Fruit fly (Drosophila melanogaster) whole organism: ENCODE results near the gene CG6707.

ENCODE experiments used
- CG8478 ChIP-seq: fragments of >200 bp; optimal IDR thresholded peaks from 2 replicates; lab custom pipeline; 2018; ENCODE audit warnings: inconsistent platforms
- Dll ChIP-seq: fragments of >200 bp; optimal IDR thresholded peaks from 2 replicates; lab custom pipeline; 2017
- EcR ChIP-seq, 2 experiments: fragments of >200 bp; optimal IDR thresholded peaks; 2 replicates each; lab custom pipeline; 2017; ENCODE audit warnings: missing biosample characterization in 2 of 2, missing genetic modification characterization in 2 of 2, missing genetic modification reagents in 2 of 2
- pan ChIP-seq: fragments of >200 bp; optimal IDR thresholded peaks from 2 replicates; lab custom pipeline; 2017
- psq ChIP-seq: fragments of >200 bp; optimal IDR thresholded peaks from 2 replicates; lab custom pipeline; 2017
- usp ChIP-seq: fragments of >200 bp; optimal IDR thresholded peaks from 2 replicates; lab custom pipeline; 2017; ENCODE audit warnings: missing biosample characterization, missing genetic modification characterization, mixed read lengths

The CG6707 gene

dm6 chr3L:9898355-9898754 is at the start of gene CG6707, which contains the start of gene CG46387:
CG6707 (minus strand) TSS chr3L:9898575.
CG46387 (plus strand) TSS chr3L:9898626.
- TF ChIP-seq usp (GFP tag; lab: Kevin White, UChicago) (no peak), CG8478 (lab: Kevin White, UChicago) (no peak), pan (lab: Kevin White, UChicago) (no peak), Dll (lab: Kevin White, UChicago) (no peak), psq (lab: Kevin White, UChicago) (no peak), EcR (GFP tag; optimal IDR thresholded peaks at IDR 0.05; lab: Kevin White, UChicago) (no peak)

dm6 chr3L:9927169-9927568 is 28.8 kb upstream of the CG6707 start:
- no peak for TF ChIP-seq CG8478 (lab: Kevin White, UChicago)

- TF ChIP-seq pan (lab: Kevin White, UChicago): no peak
- TF ChIP-seq EcR (GFP tag; optimal IDR thresholded peaks at IDR 0.05; lab: Kevin White, UChicago): no peak
- no peak for TF ChIP-seq usp (GFP tag; lab: Kevin White, UChicago)
- no peak for TF ChIP-seq CG8478 (lab: Kevin White, UChicago)
- TF ChIP-seq psq (lab: Kevin White, UChicago): no peak
- TF ChIP-seq Dll (lab: Kevin White, UChicago): no peak
Observed at dm6 chr3L:9907719-9908170, 9.4 kb upstream of the CG6707 start, which contains the start of gene bma. bma (plus strand) TSS chr3L:9908120.

- TF ChIP-seq Dll (lab: Kevin White, UChicago) (no peak), EcR (GFP tag; optimal IDR thresholded peaks at IDR 0.05; lab: Kevin White, UChicago) (no peak), pan (lab: Kevin White, UChicago) (no peak), CG8478 (lab: Kevin White, UChicago) (no peak), usp (GFP tag; lab: Kevin White, UChicago) (no peak), psq (lab: Kevin White, UChicago) (no peak)
Observed at dm6 chr3L:9904988-9905387, 6.6 kb upstream of the CG6707 start.

dm6 chr3L:9899046-9899659 is 778 bp upstream of the CG6707 start, which contains the start of gene nudE:
nudE (plus strand) TSS chr3L:9899241.
- TF ChIP-seq Dll (lab: Kevin White, UChicago) (no peak), psq (lab: Kevin White, UChicago) (no peak), pan (lab: Kevin White, UChicago) (no peak), usp (GFP tag; lab: Kevin White, UChicago) (no peak), CG8478 (lab: Kevin White, UChicago) (no peak), EcR (GFP tag; optimal IDR thresholded peaks at IDR 0.05; lab: Kevin White, UChicago) (no peak)

dm6 chr3L:9897164-9897783 is 1.1 kb downstream of the CG6707 start:
- TF ChIP-seq Dll (lab: Kevin White, UChicago) (no peak), usp (GFP tag; lab: Kevin White, UChicago) (no peak), psq (lab: Kevin White, UChicago) (no peak), CG8478 (lab: Kevin White, UChicago) (no peak), pan (lab: Kevin White, UChicago) (no peak), EcR (GFP tag; optimal IDR thresholded peaks at IDR 0.05; lab: Kevin White, UChicago) (no peak)

- no peak for TF ChIP-seq usp (GFP tag; lab: Kevin White, UChicago)
- no peak for TF ChIP-seq EcR (GFP tag; optimal IDR thresholded peaks at IDR 0.05; lab: Kevin White, UChicago)
- TF ChIP-seq CG8478 (lab: Kevin White, UChicago): no peak
- TF ChIP-seq psq (lab: Kevin White, UChicago): no peak
- no peak for TF ChIP-seq Dll (lab: Kevin White, UChicago)
- no peak for TF ChIP-seq pan (lab: Kevin White, UChicago)
Observed at dm6 chr3L:9894643-9895042, 3.7 kb downstream of the CG6707 start, which contains the start of the genes CG6709 and Hez. CG6709 (minus strand) TSS chr3L:9894743. Hez (minus strand) TSS chr3L:9894743.

- no peak for TF ChIP-seq Dll (lab: Kevin White, UChicago)
- TF ChIP-seq CG8478 (lab: Kevin White, UChicago): no peak
- no peak for TF ChIP-seq pan (lab: Kevin White, UChicago)
- TF ChIP-seq usp (GFP tag; lab: Kevin White, UChicago): no peak
- no peak for TF ChIP-seq EcR (GFP tag; optimal IDR thresholded peaks at IDR 0.05; lab: Kevin White, UChicago)
- no peak for TF ChIP-seq psq (lab: Kevin White, UChicago)
Observed at dm6 chr3L:9893983-9894382, 4.4 kb downstream of the CG6707 start.

dm6 chr3L:9888630-9889130 is 9.7 kb downstream of the CG6707 start, which contains the start of the genes Taf2 and CalpB:
Taf2 (minus strand) TSS chr3L:9888683.
CalpB (plus strand) TSS chr3L:9888762.
- TF ChIP-seq Dll (lab: Kevin White, UChicago) (no peak), EcR (GFP tag; optimal IDR thresholded peaks at IDR 0.05; lab: Kevin White, UChicago) (no peak), pan (lab: Kevin White, UChicago) (no peak), usp (GFP tag; lab: Kevin White, UChicago) (no peak), CG8478 (lab: Kevin White, UChicago) (no peak), psq (lab: Kevin White, UChicago) (no peak)

dm6 chr3L:9878685-9879084 is 19.7 kb downstream of the CG6707 start, which contains the start of gene CG34382:
CG34382 (plus strand) TSS chr3L:9878985.
- TF ChIP-seq psq (lab: Kevin White, UChicago) (no peak), CG8478 (lab: Kevin White, UChicago) (no peak), pan (lab: Kevin White, UChicago) (no peak), Dll (lab: Kevin White, UChicago) (no peak), EcR (GFP tag; optimal IDR thresholded peaks at IDR 0.05; lab: Kevin White, UChicago) (no peak), usp (GFP tag; lab: Kevin White, UChicago) (no peak)

dm6 chr3L:9872035-9872434 is 26.3 kb downstream of the CG6707 start:
- TF ChIP-seq pan (lab: Kevin White, UChicago) (no peak), Dll (lab: Kevin White, UChicago) (no peak), CG8478 (lab: Kevin White, UChicago) (no peak), EcR (GFP tag; optimal IDR thresholded peaks at IDR 0.05; lab: Kevin White, UChicago) (no peak), psq (lab: Kevin White, UChicago) (no peak), usp (GFP tag; lab: Kevin White, UChicago) (no peak)
